Worm (Caenorhabditis elegans) whole organism, L2 larva: ENCODE results near the gene srbc-56.
A peak's percentile ranks its signal among the peaks of the same experiment; 100 is the strongest.

Experiments
- ama-1 ChIP-seq: fragments of 150-350 bp; optimal IDR thresholded peaks from 2 replicates; lab custom pipeline; 2018; ENCODE audit warnings: inconsistent platforms
- blmp-1 ChIP-seq: sonication (generic microtip); optimal IDR thresholded peaks from 2 replicates; lab custom pipeline; 2017; ENCODE audit warnings: missing genetic modification characterization, mild to moderate bottlenecking, missing compliant biosample characterization, antibody characterized with exemption, moderate library complexity; ENCODE audit not compliant: insufficient read depth
- ceh-82 ChIP-seq: fragments of 150-350 bp; optimal IDR thresholded peaks from 2 replicates; lab custom pipeline; 2014; ENCODE audit warnings: missing biosample characterization, missing genetic modification characterization
- unc-62 ChIP-seq: fragments of 150-350 bp; optimal IDR thresholded peaks from 2 replicates; lab custom pipeline; 2014; ENCODE audit warnings: missing biosample characterization, missing genetic modification reagents, missing genetic modification characterization

DNA sequence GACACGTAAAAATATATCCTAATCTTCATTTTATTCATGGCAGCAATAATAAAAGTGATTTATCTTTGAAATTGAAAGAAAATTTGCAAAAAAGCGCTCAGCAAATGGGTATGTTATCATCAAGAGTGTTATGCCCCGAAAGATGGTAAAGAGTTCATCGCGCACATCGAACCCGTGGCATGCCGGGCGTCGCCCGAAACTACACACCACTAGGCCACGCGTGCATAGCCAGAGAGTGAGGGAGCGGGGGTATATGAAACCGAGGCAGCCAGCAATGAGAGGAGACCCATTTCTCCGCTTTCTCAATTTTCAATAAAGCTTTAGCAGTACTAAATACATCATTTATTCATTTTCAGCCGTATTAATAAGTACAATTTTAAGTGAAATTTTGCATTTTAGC is 42.3 kb upstream of the srbc-56 start:
- no peak for TF ChIP-seq ama-1 (lab: Kevin White, UChicago)
- TF ChIP-seq ceh-82 (tag; lab: Kevin White, UChicago) = peak; percentile 71
- no peak for TF ChIP-seq unc-62 (GFP tag; lab: Kevin White, UChicago)
- peak; percentile 8 for TF ChIP-seq blmp-1 (tag; lab: Kevin White, UChicago)
